Worm (Caenorhabditis elegans): ENCODE data around the gene nhr-22.

The nhr-22 gene

DNA sequence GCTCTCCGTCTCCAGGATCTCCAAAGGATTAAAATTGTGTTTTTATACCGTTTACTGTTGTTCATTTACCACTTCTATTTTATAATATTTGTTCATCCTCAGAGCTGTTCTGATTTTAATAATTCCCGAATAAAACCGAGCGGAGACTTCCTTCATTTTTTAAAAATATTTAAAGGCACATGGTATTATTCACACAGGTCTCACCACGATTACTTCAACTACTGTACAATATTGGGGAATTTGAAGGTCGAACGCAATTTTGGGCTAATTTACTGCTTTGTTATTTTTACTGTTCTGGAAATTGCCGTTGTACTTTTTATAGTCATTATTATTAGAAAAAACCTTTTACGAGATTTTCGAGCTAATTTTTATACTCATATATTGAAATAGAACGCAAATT lies 41.6 kb upstream of the nhr-22 start (continued):
- TF ChIP-seq nhr-6 (tag; optimal IDR thresholded peaks at IDR 0.05) (no peak), ZK337.2 (GFP tag; IDR thresholded peaks at IDR 0.05) (no peak), madf-5 (GFP tag; IDR thresholded peaks at IDR 0.05) (0 out of 4 replicates have a peak, but pooled peaks of 1 of the 2 experiments have one; percentile 19), pha-4 (GFP tag; IDR thresholded peaks at IDR 0.05) (peak; percentile 60; the same call in 1 of the 2 replicates), pha-4 (tag; optimal IDR thresholded peaks at IDR 0.05) (no peak), T20F7.1 (GFP tag; optimal IDR thresholded peaks at IDR 0.05) (no peak), mdt-29 (GFP tag; IDR thresholded peaks at IDR 0.05) (no peak), nhr-42 (GFP tag; IDR thresholded peaks at IDR 0.05) (no peak), F37D6.2 (tag; optimal IDR thresholded peaks at IDR 0.05) (no peak), Y5F2A.4 (GFP tag; optimal IDR thresholded peaks at IDR 0.05) (peak; percentile 8), zfp-2 (tag; optimal IDR thresholded peaks at IDR 0.05) (no peak), zip-11 (GFP tag; IDR thresholded peaks at IDR 0.05) (no peak), spr-3 (GFP tag; optimal IDR thresholded peaks at IDR 0.05) (no peak), lin-1 (GFP tag; IDR thresholded peaks at IDR 0.05) (no peak), nhr-76 (tag; optimal IDR thresholded peaks at IDR 0.05) (no peak), nhr-28 (tag; optimal IDR thresholded peaks at IDR 0.05) (no peak), arid-1 (GFP tag; conservative IDR thresholded peaks at IDR 0.05) (peak; percentile 68; the same call in 1 of the 2 replicates), unc-39 (tag; optimal IDR thresholded peaks at IDR 0.05) (no peak), mxl-3 (GFP tag; optimal IDR thresholded peaks at IDR 0.05) (no peak), lin-38 (GFP tag; IDR thresholded peaks at IDR 0.05) (peak; percentile 72), F49E8.2 (tag; optimal IDR thresholded peaks at IDR 0.05; ENCODE audit: borderline replicate concordance) (peak; percentile 81), ces-1 (GFP tag; optimal IDR thresholded peaks at IDR 0.05) (no peak), nhr-102 (tag; optimal IDR thresholded peaks at IDR 0.05) (no peak), daf-19 (GFP tag; conservative IDR thresholded peaks at IDR 0.05) (no peak), daf-16 (GFP tag; optimal IDR thresholded peaks at IDR 0.05) (no peak), daf-16 (tag; optimal IDR thresholded peaks at IDR 0.05) (no peak), unc-62 (GFP tag; optimal IDR thresholded peaks at IDR 0.05 in 1 of 2) (no peak), unc-62 (tag; optimal IDR thresholded peaks at IDR 0.05) (no peak), F10B5.3 (tag; optimal IDR thresholded peaks at IDR 0.05) (no peak), F26F4.8 (GFP tag; conservative IDR thresholded peaks at IDR 0.05) (no peak), aha-1 (tag) (no peak), ZK546.5 (tag; optimal IDR thresholded peaks at IDR 0.05) (no peak), daf-12 (tag; optimal IDR thresholded peaks at IDR 0.05) (no peak), mep-1 (tag; optimal IDR thresholded peaks at IDR 0.05) (no peak), spr-1 (tag; optimal IDR thresholded peaks at IDR 0.05) (no peak), ceh-62 (tag; optimal IDR thresholded peaks at IDR 0.05) (no peak), dmd-8 (GFP tag; IDR thresholded peaks at IDR 0.05) (peak; percentile 37; the same call in 1 of the 2 replicates), zag-1 (tag; optimal IDR thresholded peaks at IDR 0.05) (no peak), zfp-3 (GFP tag; conservative IDR thresholded peaks at IDR 0.05) (no peak), nhr-48 (tag; optimal IDR thresholded peaks at IDR 0.05) (no peak), lin-39 (tag; optimal IDR thresholded peaks at IDR 0.05) (no peak), nhr-111 (GFP tag; optimal IDR thresholded peaks at IDR 0.05) (no peak), set-16 (GFP tag; IDR thresholded peaks at IDR 0.05) (no peak), ceh-28 (tag; optimal IDR thresholded peaks at IDR 0.05) (no peak), nhr-25 (tag; optimal IDR thresholded peaks at IDR 0.05; ENCODE audit: borderline replicate concordance, insufficient read depth) (no peak), ztf-7 (tag; optimal IDR thresholded peaks at IDR 0.05) (no peak)

Data from whole organism, L4 larva.